Fruit fly (Drosophila melanogaster): Measurements from ENCODE around the gene CG9008.

dm6 chr2L:13803805-13804560 lies 24.0 kb upstream of the CG9008 start:
- no peak for TF ChIP-seq CTCF (optimal IDR thresholded peaks at IDR 0.05)
- TF ChIP-seq CG8478 (optimal IDR thresholded peaks at IDR 0.05): no peak

All from S2 (cell line).